Worm (Caenorhabditis elegans): ENCODE data around the gene pqn-63.

pqn-63 gene

ce11 chrV:9625122-9625521 is 9.3 kb downstream of the pqn-63 start, which contains the start of gene idpc-4:
Gene idpc-4, plus strand, starts transcription at chrV:9625422.
- TF ChIP-seq nhr-2 (tag; optimal IDR thresholded peaks at IDR 0.05), result no peak
- TF ChIP-seq tbx-8 (GFP tag; optimal IDR thresholded peaks at IDR 0.05), result no peak
- TF ChIP-seq zip-8 (tag; optimal IDR thresholded peaks at IDR 0.05), result no peak
- no peak for TF ChIP-seq unc-62 (GFP tag; optimal IDR thresholded peaks at IDR 0.05)
- TF ChIP-seq sptf-1 (tag; optimal IDR thresholded peaks at IDR 0.05), result no peak
- TF ChIP-seq hlh-1 (tag; optimal IDR thresholded peaks at IDR 0.05), result no peak
- no peak for TF ChIP-seq flh-1 (GFP tag; optimal IDR thresholded peaks at IDR 0.05)
- no peak for TF ChIP-seq elt-3 (tag; optimal IDR thresholded peaks at IDR 0.05)
- no peak for TF ChIP-seq ceh-43 (GFP tag; optimal IDR thresholded peaks at IDR 0.05)
- no peak for TF ChIP-seq M03D4.4 (tag; optimal IDR thresholded peaks at IDR 0.05)
- no peak for TF ChIP-seq mls-2 (tag; optimal IDR thresholded peaks at IDR 0.05)
- no peak for TF ChIP-seq cnd-1 (tag; optimal IDR thresholded peaks at IDR 0.05)
- no peak for TF ChIP-seq ces-1 (GFP tag; optimal IDR thresholded peaks at IDR 0.05)

ce11 chrV:9625604-9626446 is 10.0 kb downstream of the pqn-63 start, which contains the start of gene T06E4.7:
Gene T06E4.7, plus strand, starts transcription at chrV:9626396.
- no peak for TF ChIP-seq mep-1 (tag; optimal IDR thresholded peaks at IDR 0.05)
- TF ChIP-seq ceh-43 (GFP tag; optimal IDR thresholded peaks at IDR 0.05), result no peak
- TF ChIP-seq ceh-39 (tag; optimal IDR thresholded peaks at IDR 0.05), result no peak
- TF ChIP-seq unc-120 (tag; optimal IDR thresholded peaks at IDR 0.05; ENCODE audit: poor library complexity, severe bottlenecking), result no peak
- TF ChIP-seq ceh-83 (GFP tag; optimal IDR thresholded peaks at IDR 0.05), result no peak
- no peak for TF ChIP-seq sptf-1 (tag; optimal IDR thresholded peaks at IDR 0.05)
- no peak for TF ChIP-seq zip-8 (tag; optimal IDR thresholded peaks at IDR 0.05)
- no peak for TF ChIP-seq blmp-1 (tag; optimal IDR thresholded peaks at IDR 0.05)
- TF ChIP-seq cnd-1 (tag; optimal IDR thresholded peaks at IDR 0.05), result no peak
- no peak for TF ChIP-seq nhr-2 (tag; optimal IDR thresholded peaks at IDR 0.05)
- no peak for TF ChIP-seq lsy-2 (tag; optimal IDR thresholded peaks at IDR 0.05)
- no peak for TF ChIP-seq sem-2 (GFP tag; optimal IDR thresholded peaks at IDR 0.05)
- TF ChIP-seq nhr-12 (tag; optimal IDR thresholded peaks at IDR 0.05), result no peak
- TF ChIP-seq unc-62 (GFP tag; optimal IDR thresholded peaks at IDR 0.05), result no peak
- no peak for TF ChIP-seq elt-3 (tag; optimal IDR thresholded peaks at IDR 0.05)

- TF ChIP-seq M03D4.4 (tag; optimal IDR thresholded peaks at IDR 0.05) (no peak), unc-62 (GFP tag; optimal IDR thresholded peaks at IDR 0.05) (no peak), ceh-43 (GFP tag; optimal IDR thresholded peaks at IDR 0.05) (no peak), flh-1 (GFP tag; optimal IDR thresholded peaks at IDR 0.05) (no peak), pha-4 (tag; optimal IDR thresholded peaks at IDR 0.05) (no peak), unc-120 (tag; optimal IDR thresholded peaks at IDR 0.05; ENCODE audit: poor library complexity, severe bottlenecking) (no peak), ceh-83 (GFP tag; optimal IDR thresholded peaks at IDR 0.05) (no peak), sptf-1 (tag; optimal IDR thresholded peaks at IDR 0.05) (no peak), lin-32 (GFP tag; optimal IDR thresholded peaks at IDR 0.05) (no peak), elt-3 (tag; optimal IDR thresholded peaks at IDR 0.05) (no peak), lin-13 (tag; optimal IDR thresholded peaks at IDR 0.05) (no peak)
Observed at ce11 chrV:9628603-9629002, 12.8 kb downstream of the pqn-63 start.

ce11 chrV:9629114-9629513 is 13.3 kb downstream of the pqn-63 start, which contains the start of gene idpc-3:
Gene idpc-3, minus strand, starts transcription at chrV:9629214.
- TF ChIP-seq cnd-1 (tag; optimal IDR thresholded peaks at IDR 0.05), result no peak
- TF ChIP-seq hlh-1 (tag; optimal IDR thresholded peaks at IDR 0.05), result no peak
- TF ChIP-seq nhr-12 (tag; optimal IDR thresholded peaks at IDR 0.05), result no peak
- TF ChIP-seq mab-5 (tag; optimal IDR thresholded peaks at IDR 0.05), result no peak
- TF ChIP-seq ceh-39 (tag; optimal IDR thresholded peaks at IDR 0.05), result no peak
- TF ChIP-seq ceh-43 (GFP tag; optimal IDR thresholded peaks at IDR 0.05), result no peak
- no peak for TF ChIP-seq bed-3 (GFP tag; optimal IDR thresholded peaks at IDR 0.05)
- no peak for TF ChIP-seq ztf-11 (tag; optimal IDR thresholded peaks at IDR 0.05)
- TF ChIP-seq sem-2 (GFP tag; optimal IDR thresholded peaks at IDR 0.05), result no peak
- TF ChIP-seq nhr-237 (tag; optimal IDR thresholded peaks at IDR 0.05), result no peak

ce11 chrV:9629643-9630042 is 13.8 kb downstream of the pqn-63 start, which contains the start of gene col-146:
Gene col-146, plus strand, starts transcription at chrV:9629943.
- TF ChIP-seq flh-1 (GFP tag; optimal IDR thresholded peaks at IDR 0.05) (no peak), sptf-1 (tag; optimal IDR thresholded peaks at IDR 0.05) (no peak), lsy-2 (tag; optimal IDR thresholded peaks at IDR 0.05) (no peak), nhr-2 (tag; optimal IDR thresholded peaks at IDR 0.05) (no peak), tbx-8 (GFP tag; optimal IDR thresholded peaks at IDR 0.05) (no peak)

Data from whole organism, mixed stage, embryonic.